Worm (Caenorhabditis elegans) whole organism, mixed stage, embryonic: ENCODE data around the gene C08B6.6.

Experiments used
- M03D4.4 ChIP-seq: sonication (generic microtip); optimal IDR thresholded peaks from 2 replicates; lab custom pipeline; 2017; ENCODE audit warnings: mild to moderate bottlenecking, missing genetic modification characterization, missing compliant biosample characterization
- bed-3 ChIP-seq: fragments of 200-800 bp; sonication (Bioruptor generic); optimal IDR thresholded peaks from 3 replicates; lab custom pipeline; 2018; ENCODE audit warnings: mild to moderate bottlenecking, missing genetic modification characterization, moderate library complexity, missing compliant biosample characterization
- blmp-1 ChIP-seq: fragments of 150-350 bp; optimal IDR thresholded peaks from 2 replicates; lab custom pipeline; 2014; ENCODE audit warnings: missing biosample characterization, missing genetic modification characterization
- ceh-39 ChIP-seq: fragments of 150-350 bp; optimal IDR thresholded peaks from 2 replicates; lab custom pipeline; 2014; ENCODE audit warnings: missing biosample characterization, missing genetic modification characterization
- ceh-83 ChIP-seq: fragments of 200-800 bp; sonication (Bioruptor generic); optimal IDR thresholded peaks from 2 replicates; lab custom pipeline; 2018; ENCODE audit warnings: mild to moderate bottlenecking, missing genetic modification characterization, missing compliant biosample characterization
- ces-1 ChIP-seq: fragments of 150-350 bp; optimal IDR thresholded peaks from 2 replicates; lab custom pipeline; 2014; ENCODE audit warnings: missing biosample characterization, missing genetic modification reagents, missing genetic modification characterization
- cnd-1 ChIP-seq: fragments of 200-800 bp; sonication (Bioruptor generic); optimal IDR thresholded peaks from 2 replicates; lab custom pipeline; 2018; ENCODE audit warnings: mild to moderate bottlenecking, missing genetic modification characterization, missing compliant biosample characterization
- drap-1 ChIP-seq: fragments of 200-800 bp; sonication (Bioruptor generic); optimal IDR thresholded peaks from 3 replicates; lab custom pipeline; 2018; ENCODE audit warnings: mild to moderate bottlenecking, missing genetic modification characterization, missing compliant biosample characterization
- elt-1 ChIP-seq: sonication (generic microtip); optimal IDR thresholded peaks from 2 replicates; lab custom pipeline; 2017; ENCODE audit warnings: missing genetic modification characterization, mild to moderate bottlenecking, missing compliant biosample characterization, antibody characterized with exemption, moderate library complexity, borderline replicate concordance; ENCODE audit not compliant: insufficient read depth
- elt-3 ChIP-seq: fragments of 150-350 bp; optimal IDR thresholded peaks from 2 replicates; lab custom pipeline; 2014; ENCODE audit warnings: missing biosample characterization, missing genetic modification characterization
- flh-1 ChIP-seq: fragments of 200-800 bp; sonication (Bioruptor generic); optimal IDR thresholded peaks from 2 replicates; lab custom pipeline; 2018; ENCODE audit warnings: mild to moderate bottlenecking, missing genetic modification characterization, moderate library complexity, missing compliant biosample characterization
- ham-2 ChIP-seq: fragments of 200-800 bp; sonication (Bioruptor generic); optimal IDR thresholded peaks from 2 replicates; lab custom pipeline; 2018; ENCODE audit warnings: mild to moderate bottlenecking, missing genetic modification characterization, missing compliant biosample characterization
- hlh-1 ChIP-seq: fragments of 150-350 bp; optimal IDR thresholded peaks from 2 replicates; lab custom pipeline; 2014; ENCODE audit warnings: missing biosample characterization, missing genetic modification reagents, missing genetic modification characterization
- lin-13 ChIP-seq: fragments of 150-350 bp; optimal IDR thresholded peaks from 2 replicates; lab custom pipeline; 2014; ENCODE audit warnings: missing biosample characterization, missing genetic modification characterization
- lin-32 ChIP-seq: fragments of 200-800 bp; sonication (Bioruptor generic); optimal IDR thresholded peaks from 2 replicates; lab custom pipeline; 2018; ENCODE audit warnings: mild to moderate bottlenecking, missing genetic modification characterization, missing compliant biosample characterization
- lsy-2 ChIP-seq: fragments of 150-350 bp; optimal IDR thresholded peaks from 2 replicates; lab custom pipeline; 2014; ENCODE audit warnings: missing biosample characterization, missing genetic modification characterization
- mep-1 ChIP-seq: fragments of 150-350 bp; optimal IDR thresholded peaks from 2 replicates; lab custom pipeline; 2017; ENCODE audit warnings: missing biosample characterization, missing genetic modification reagents, missing genetic modification characterization, inconsistent platforms
- nhr-12 ChIP-seq: fragments of 150-350 bp; optimal IDR thresholded peaks from 2 replicates; lab custom pipeline; 2014; ENCODE audit warnings: missing biosample characterization, missing genetic modification characterization
- nhr-2 ChIP-seq: fragments of 150-350 bp; optimal IDR thresholded peaks from 2 replicates; lab custom pipeline; 2014; ENCODE audit warnings: missing biosample characterization, missing genetic modification characterization
- nhr-237 ChIP-seq: fragments of 150-350 bp; optimal IDR thresholded peaks from 2 replicates; lab custom pipeline; 2014; ENCODE audit warnings: missing biosample characterization, missing genetic modification characterization
- nhr-28 ChIP-seq: fragments of 150-350 bp; optimal IDR thresholded peaks from 2 replicates; lab custom pipeline; 2014; ENCODE audit warnings: missing biosample characterization, missing genetic modification characterization
- nhr-76 ChIP-seq: sonication (generic microtip); optimal IDR thresholded peaks from 2 replicates; lab custom pipeline; 2017; ENCODE audit warnings: missing biosample characterization, missing genetic modification characterization
- pha-4 ChIP-seq: fragments of 150-350 bp; optimal IDR thresholded peaks from 2 replicates; lab custom pipeline; 2018; ENCODE audit warnings: missing biosample characterization, missing genetic modification reagents, missing genetic modification characterization
- sem-2 ChIP-seq: fragments of 200-800 bp; sonication (Bioruptor generic); optimal IDR thresholded peaks from 2 replicates; lab custom pipeline; 2018; ENCODE audit warnings: mild to moderate bottlenecking, missing genetic modification characterization, missing compliant biosample characterization
- snpc-4 ChIP-seq: fragments of 150-350 bp; optimal IDR thresholded peaks from 2 replicates; lab custom pipeline; 2014; ENCODE audit warnings: missing biosample characterization, missing genetic modification characterization
- sptf-1 ChIP-seq: sonication (generic microtip); optimal IDR thresholded peaks from 2 replicates; lab custom pipeline; 2017; ENCODE audit warnings: mild to moderate bottlenecking, missing genetic modification characterization, moderate library complexity, missing compliant biosample characterization
- tbx-8 ChIP-seq: fragments of 200-800 bp; sonication (Bioruptor generic); optimal IDR thresholded peaks from 2 replicates; lab custom pipeline; 2018; ENCODE audit warnings: mild to moderate bottlenecking, missing genetic modification characterization, moderate library complexity, missing compliant biosample characterization
- unc-120 ChIP-seq: sonication (generic microtip); optimal IDR thresholded peaks from 2 replicates; lab custom pipeline; 2017; ENCODE audit warnings: missing genetic modification characterization, missing compliant biosample characterization; ENCODE audit not compliant: poor library complexity, severe bottlenecking
- unc-39 ChIP-seq: fragments of 150-350 bp; optimal IDR thresholded peaks from 2 replicates; lab custom pipeline; 2014; ENCODE audit warnings: missing biosample characterization, missing genetic modification characterization
- zip-8 ChIP-seq: fragments of 150-350 bp; optimal IDR thresholded peaks from 2 replicates; lab custom pipeline; 2014; ENCODE audit warnings: missing biosample characterization, missing genetic modification characterization
- ztf-11 ChIP-seq: fragments of 150-350 bp; optimal IDR thresholded peaks from 2 replicates; lab custom pipeline; 2014; ENCODE audit warnings: missing biosample characterization, missing genetic modification characterization

Gene C08B6.6

ce11 chrV:10148352-10148751, 24.9 kb downstream of the C08B6.6 start, which contains the start of gene srsx-26:
Gene srsx-26 (plus strand): TSS chrV:10148652.
- no peak for TF ChIP-seq flh-1 (GFP tag; lab: Kevin White, UChicago)
- TF ChIP-seq zip-8 (tag; lab: Kevin White, UChicago), result no peak
- TF ChIP-seq sem-2 (GFP tag; lab: Kevin White, UChicago), result no peak
- no peak for TF ChIP-seq elt-1 (tag; lab: Kevin White, UChicago)
- TF ChIP-seq lsy-2 (tag; lab: Kevin White, UChicago), result no peak
- TF ChIP-seq unc-120 (tag; lab: Kevin White, UChicago), result no peak
- TF ChIP-seq pha-4 (tag; lab: Kevin White, UChicago), result no peak
- no peak for TF ChIP-seq unc-39 (tag; lab: Kevin White, UChicago)
- TF ChIP-seq ceh-39 (tag; lab: Kevin White, UChicago), result no peak
- TF ChIP-seq ztf-11 (tag; lab: Kevin White, UChicago), result no peak
- TF ChIP-seq nhr-28 (tag; lab: Kevin White, UChicago), result no peak
- no peak for TF ChIP-seq snpc-4 (tag; lab: Kevin White, UChicago)
- no peak for TF ChIP-seq lin-32 (GFP tag; lab: Kevin White, UChicago)
- no peak for TF ChIP-seq nhr-76 (tag; lab: Kevin White, UChicago)
- TF ChIP-seq blmp-1 (tag; lab: Kevin White, UChicago), result no peak
- TF ChIP-seq, all 35 proteins: peak for 0

ce11 chrV:10149728-10150127, 26.3 kb downstream of the C08B6.6 start, which contains the start of gene srsx-27:
Gene srsx-27 (plus strand): TSS chrV:10150028.
- no peak for TF ChIP-seq lin-32 (GFP tag; lab: Kevin White, UChicago)
- TF ChIP-seq elt-3 (tag; lab: Kevin White, UChicago), result no peak
- no peak for TF ChIP-seq lin-13 (tag; lab: Kevin White, UChicago)
- no peak for TF ChIP-seq ceh-83
- no peak for TF ChIP-seq elt-1 (tag; lab: Kevin White, UChicago)
- TF ChIP-seq mep-1 (tag; lab: Kevin White, UChicago), result no peak
- TF ChIP-seq cnd-1 (tag; lab: Kevin White, UChicago), result no peak
- no peak for TF ChIP-seq M03D4.4 (tag; lab: Kevin White, UChicago)
- no peak for TF ChIP-seq sptf-1 (tag; lab: Kevin White, UChicago)
- TF ChIP-seq blmp-1 (tag; lab: Kevin White, UChicago), result no peak
- no peak for TF ChIP-seq ham-2 (GFP tag; lab: Kevin White, UChicago)
- no peak for TF ChIP-seq ces-1 (GFP tag; lab: Kevin White, UChicago)
- TF ChIP-seq nhr-12, result no peak
- TF ChIP-seq drap-1 (GFP tag; lab: Kevin White, UChicago), result no peak
- TF ChIP-seq nhr-2 (tag; lab: Kevin White, UChicago), result no peak

ce11 chrV:10152278-10152677, 28.9 kb downstream of the C08B6.6 start, which contains the start of gene srsx-28:
Gene srsx-28 (plus strand): TSS chrV:10152578.
- no peak for TF ChIP-seq drap-1 (GFP tag; lab: Kevin White, UChicago)
- no peak for TF ChIP-seq flh-1 (GFP tag; lab: Kevin White, UChicago)
- no peak for TF ChIP-seq hlh-1 (tag; lab: Kevin White, UChicago)
- no peak for TF ChIP-seq nhr-28 (tag; lab: Kevin White, UChicago)
- TF ChIP-seq cnd-1 (tag; lab: Kevin White, UChicago), result no peak
- no peak for TF ChIP-seq tbx-8 (GFP tag; lab: Kevin White, UChicago)
- TF ChIP-seq sptf-1 (tag; lab: Kevin White, UChicago), result no peak

- TF ChIP-seq ceh-83, result no peak
- no peak for TF ChIP-seq nhr-237 (tag; lab: Kevin White, UChicago)
- no peak for TF ChIP-seq bed-3 (GFP tag; lab: Kevin White, UChicago)
- TF ChIP-seq ceh-39 (tag; lab: Kevin White, UChicago), result no peak
- TF ChIP-seq elt-1 (tag; lab: Kevin White, UChicago), result no peak
- no peak for TF ChIP-seq mep-1 (tag; lab: Kevin White, UChicago)
- TF ChIP-seq unc-120 (tag; lab: Kevin White, UChicago), result no peak
- TF ChIP-seq ces-1 (GFP tag; lab: Kevin White, UChicago), result no peak
- no peak for TF ChIP-seq hlh-1 (tag; lab: Kevin White, UChicago)
- TF ChIP-seq nhr-2 (tag; lab: Kevin White, UChicago), result no peak
- TF ChIP-seq flh-1 (GFP tag; lab: Kevin White, UChicago), result no peak
- no peak for TF ChIP-seq nhr-12
- no peak for TF ChIP-seq nhr-76 (tag; lab: Kevin White, UChicago)
- no peak for TF ChIP-seq ham-2 (GFP tag; lab: Kevin White, UChicago)
- TF ChIP-seq M03D4.4 (tag; lab: Kevin White, UChicago), result no peak
- no peak for TF ChIP-seq zip-8 (tag; lab: Kevin White, UChicago)
- no peak for TF ChIP-seq unc-39 (tag; lab: Kevin White, UChicago)
- no peak for TF ChIP-seq sem-2 (GFP tag; lab: Kevin White, UChicago)
- TF ChIP-seq drap-1 (GFP tag; lab: Kevin White, UChicago), result no peak
- no peak for TF ChIP-seq lin-13 (tag; lab: Kevin White, UChicago)
- TF ChIP-seq, all 35 proteins: peak for 0
These were observed 29.7 kb downstream of the C08B6.6 start for ce11 chrV:10153076-10153475.
